Worm (Caenorhabditis elegans) whole organism, L3 larva: Measurements from ENCODE around the gene F53A9.3.

Experiments used
- ZK546.5 ChIP-seq: sonication (generic microtip); optimal IDR thresholded peaks from 2 replicates; lab custom pipeline; 2017; ENCODE audit warnings: missing biosample characterization, missing genetic modification characterization
- aly-2 ChIP-seq: fragments of 150-350 bp; optimal IDR thresholded peaks from 2 replicates; lab custom pipeline; 2014; ENCODE audit warnings: missing biosample characterization, missing genetic modification characterization
- fos-1 ChIP-seq: fragments of 150-350 bp; optimal IDR thresholded peaks from 2 replicates; lab custom pipeline; 2014; ENCODE audit warnings: missing biosample characterization, missing genetic modification characterization
- hmg-11 ChIP-seq: sonication (generic microtip); optimal IDR thresholded peaks from 2 replicates; lab custom pipeline; 2016; ENCODE audit warnings: missing genetic modification characterization, missing compliant biosample characterization
- nhr-23 ChIP-seq: fragments of 150-350 bp; optimal IDR thresholded peaks from 2 replicates; lab custom pipeline; 2014; ENCODE audit warnings: missing biosample characterization, missing genetic modification reagents, missing genetic modification characterization
- nhr-28 ChIP-seq: fragments of 150-350 bp; optimal IDR thresholded peaks from 2 replicates; lab custom pipeline; 2014; ENCODE audit warnings: missing biosample characterization, missing genetic modification characterization
- pha-4 ChIP-seq: fragments of 150-350 bp; optimal IDR thresholded peaks from 2 replicates; lab custom pipeline; 2014; ENCODE audit warnings: missing biosample characterization, missing genetic modification reagents, missing genetic modification characterization
- pqm-1 ChIP-seq: fragments of 150-350 bp; optimal IDR thresholded peaks from 2 replicates; lab custom pipeline; 2017; ENCODE audit warnings: missing biosample characterization, missing genetic modification characterization, inconsistent platforms

DNA sequence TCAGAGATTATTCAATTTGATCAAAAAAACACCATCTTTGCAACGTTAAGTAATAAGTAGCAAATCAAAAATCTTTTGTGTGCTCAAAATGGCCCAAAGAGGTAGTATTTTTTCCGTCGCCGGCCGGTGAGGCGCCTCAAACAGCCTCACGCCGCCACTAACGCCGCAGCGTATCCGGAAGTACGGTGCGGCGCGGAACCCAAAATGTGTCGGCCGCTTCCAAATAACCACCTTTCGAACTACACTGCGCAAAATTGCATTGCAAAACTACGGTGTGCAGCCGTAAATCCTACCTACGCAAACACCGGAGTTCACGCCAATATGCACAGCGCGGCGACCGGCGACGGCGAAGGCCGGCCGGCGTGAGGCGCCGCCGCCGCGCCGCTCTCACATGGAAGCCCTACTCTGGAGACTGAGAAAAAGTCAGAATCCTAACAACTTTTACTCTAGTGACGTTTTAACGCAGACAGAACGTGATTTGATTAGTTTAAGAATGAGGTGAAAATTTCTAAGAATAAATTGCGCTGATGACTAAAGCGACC, 33.5 kb downstream of the F53A9.3 start:
- TF ChIP-seq aly-2 (tag; lab: Kevin White, UChicago) (no peak), fos-1 (tag; lab: Kevin White, UChicago) (no peak), nhr-23 (no peak), pqm-1 (tag; lab: Kevin White, UChicago) (no peak), ZK546.5 (tag; lab: Kevin White, UChicago) (no peak), hmg-11 (tag; lab: Kevin White, UChicago) (no peak), pha-4 (tag; lab: Kevin White, UChicago) (no peak), nhr-28 (tag; lab: Kevin White, UChicago) (no peak)
